Worm (Caenorhabditis elegans): Measurements from ENCODE around the gene C17G10.13.

DNA sequence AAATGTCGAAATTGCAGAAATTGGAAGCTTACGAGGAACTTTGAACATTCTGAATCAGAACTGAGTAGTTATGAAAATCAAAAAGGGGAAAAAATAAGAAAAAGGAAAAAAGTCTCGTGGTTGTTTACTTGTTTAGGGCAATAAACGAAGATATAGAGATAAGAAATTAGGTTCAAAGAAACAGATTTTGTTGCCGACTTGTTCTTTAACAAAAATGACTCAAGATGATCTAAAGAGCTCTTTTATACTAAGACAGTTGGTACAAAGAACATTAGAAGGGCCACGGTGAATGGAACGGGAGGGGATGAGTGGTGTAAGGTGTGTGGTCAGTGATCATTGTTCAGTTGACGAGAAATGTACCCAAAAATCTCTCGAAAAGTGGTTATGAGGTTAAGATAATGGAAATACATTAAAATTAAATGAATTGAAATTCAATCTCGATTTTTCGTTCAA is 42.1 kb downstream of the C17G10.13 start, which contains the start of gene acdh-2:
- no peak for TF ChIP-seq ztf-23 (GFP tag; IDR thresholded peaks at IDR 0.05)
- no peak for TF ChIP-seq ref-1 (GFP tag; conservative IDR thresholded peaks at IDR 0.05)
- TF ChIP-seq med-1 (GFP tag; optimal IDR thresholded peaks at IDR 0.05; ENCODE audit: insufficient read depth) = no peak
- no peak for TF ChIP-seq ztf-29 (GFP tag; IDR thresholded peaks at IDR 0.05)

Data from whole organism, midembryonic.